Worm (Caenorhabditis elegans) whole organism, L3 larva: Measurements from ENCODE around the gene F25H9.6.
A peak's percentile ranks its signal among the peaks of the same experiment; 100 is the strongest.

Source experiments
- R02D3.7 ChIP-seq: fragments of 150-350 bp; optimal IDR thresholded peaks from 2 replicates; lab custom pipeline; 2014; ENCODE audit warnings: missing biosample characterization, missing genetic modification characterization
- ZK546.5 ChIP-seq: sonication (generic microtip); optimal IDR thresholded peaks from 2 replicates; lab custom pipeline; 2017; ENCODE audit warnings: missing biosample characterization, missing genetic modification characterization
- aly-2 ChIP-seq: fragments of 150-350 bp; optimal IDR thresholded peaks from 2 replicates; lab custom pipeline; 2014; ENCODE audit warnings: missing biosample characterization, missing genetic modification characterization
- ceh-16 ChIP-seq: sonication (generic microtip); optimal IDR thresholded peaks from 2 replicates; lab custom pipeline; 2017; ENCODE audit warnings: missing biosample characterization, missing genetic modification characterization
- ceh-28 ChIP-seq: fragments of 150-350 bp; optimal IDR thresholded peaks from 2 replicates; lab custom pipeline; 2014; ENCODE audit warnings: missing biosample characterization, missing genetic modification reagents, missing genetic modification characterization
- ceh-82 ChIP-seq: fragments of 150-350 bp; optimal IDR thresholded peaks from 2 replicates; lab custom pipeline; 2014; ENCODE audit warnings: missing biosample characterization, missing genetic modification characterization
- egl-5 ChIP-seq: fragments of 150-350 bp; optimal IDR thresholded peaks from 2 replicates; lab custom pipeline; 2017; ENCODE audit warnings: missing biosample characterization, missing genetic modification reagents, missing genetic modification characterization, inconsistent platforms
- elt-2 ChIP-seq: sonication (generic microtip); optimal IDR thresholded peaks from 2 replicates; lab custom pipeline; 2016; ENCODE audit warnings: missing genetic modification reagents, mild to moderate bottlenecking, missing genetic modification characterization, missing compliant biosample characterization
- elt-3 ChIP-seq, 3 experiments: fragments of 150-350 bp in 1 of 3; sonication (generic microtip) in 2 of 3; optimal IDR thresholded peaks; 2 replicates in 2 of 3; 4 replicates in 1 of 3; lab custom pipeline; 2014 to 2017; ENCODE audit warnings: missing biosample characterization in 3 of 3, missing genetic modification characterization in 3 of 3
- eor-1 ChIP-seq, 2 experiments: fragments of 150-350 bp; optimal IDR thresholded peaks; 2 replicates each; lab custom pipeline; 2014 to 2018; ENCODE audit warnings: missing biosample characterization in 2 of 2, missing genetic modification characterization in 2 of 2
- fkh-10 ChIP-seq: sonication (generic microtip); optimal IDR thresholded peaks from 2 replicates; lab custom pipeline; 2017; ENCODE audit warnings: missing biosample characterization, missing genetic modification reagents, missing genetic modification characterization
- fkh-2 ChIP-seq: fragments of 150-350 bp; optimal IDR thresholded peaks from 2 replicates; lab custom pipeline; 2014; ENCODE audit warnings: missing biosample characterization, missing genetic modification reagents, missing genetic modification characterization
- hmg-11 ChIP-seq: sonication (generic microtip); optimal IDR thresholded peaks from 2 replicates; lab custom pipeline; 2016; ENCODE audit warnings: missing genetic modification characterization, missing compliant biosample characterization
- jun-1 ChIP-seq: fragments of 150-350 bp; optimal IDR thresholded peaks from 2 replicates; lab custom pipeline; 2014; ENCODE audit warnings: missing biosample characterization, missing genetic modification reagents, missing genetic modification characterization
- lin-15B ChIP-seq: fragments of 150-350 bp; optimal IDR thresholded peaks from 2 replicates; lab custom pipeline; 2014; ENCODE audit warnings: missing biosample characterization, missing genetic modification characterization
- lin-39 ChIP-seq: fragments of 150-350 bp; optimal IDR thresholded peaks from 2 replicates; lab custom pipeline; 2018; ENCODE audit warnings: missing biosample characterization, missing genetic modification reagents, missing genetic modification characterization
- lsy-12 ChIP-seq: sonication (generic microtip); optimal IDR thresholded peaks from 2 replicates; lab custom pipeline; 2016; ENCODE audit warnings: mild to moderate bottlenecking, missing genetic modification characterization, missing compliant biosample characterization
- nfya-1 ChIP-seq: sonication (generic microtip); optimal IDR thresholded peaks from 2 replicates; lab custom pipeline; 2017; ENCODE audit warnings: missing genetic modification characterization, mild to moderate bottlenecking, missing compliant biosample characterization, antibody characterized with exemption, moderate library complexity; ENCODE audit not compliant: insufficient read depth
- nhr-11 ChIP-seq: fragments of 150-350 bp; optimal IDR thresholded peaks from 2 replicates; lab custom pipeline; 2014; ENCODE audit warnings: missing biosample characterization, missing genetic modification characterization
- nhr-43 ChIP-seq: sonication (generic microtip); optimal IDR thresholded peaks from 2 replicates; lab custom pipeline; 2016; ENCODE audit warnings: mild to moderate bottlenecking, missing genetic modification characterization, missing compliant biosample characterization; ENCODE audit not compliant: poor library complexity, severe bottlenecking
- nhr-67 ChIP-seq: fragments of 150-350 bp; optimal IDR thresholded peaks from 2 replicates; lab custom pipeline; 2014; ENCODE audit warnings: missing biosample characterization, missing genetic modification characterization
- nhr-76 ChIP-seq: fragments of 150-350 bp; sonication (generic microtip); optimal IDR thresholded peaks from 5 replicates; lab custom pipeline; 2014; ENCODE audit warnings: missing biosample characterization, missing genetic modification characterization
- nhr-77 ChIP-seq: fragments of 150-350 bp; optimal IDR thresholded peaks from 2 replicates; lab custom pipeline; 2014; ENCODE audit warnings: missing biosample characterization, missing genetic modification characterization
- pha-4 ChIP-seq: fragments of 150-350 bp; optimal IDR thresholded peaks from 2 replicates; lab custom pipeline; 2014; ENCODE audit warnings: missing biosample characterization, missing genetic modification reagents, missing genetic modification characterization
- pqm-1 ChIP-seq: fragments of 150-350 bp; optimal IDR thresholded peaks from 2 replicates; lab custom pipeline; 2017; ENCODE audit warnings: missing biosample characterization, missing genetic modification characterization, inconsistent platforms
- sea-2 ChIP-seq: fragments of 150-350 bp; sonication (generic microtip); optimal IDR thresholded peaks from 4 replicates; lab custom pipeline; 2014; ENCODE audit warnings: missing biosample characterization, missing genetic modification reagents, missing genetic modification characterization
- skn-1 ChIP-seq: fragments of 150-350 bp; optimal IDR thresholded peaks from 2 replicates; lab custom pipeline; 2014; ENCODE audit warnings: missing biosample characterization, missing genetic modification characterization
- tbx-2 ChIP-seq: sonication (generic microtip); optimal IDR thresholded peaks from 2 replicates; lab custom pipeline; 2016; ENCODE audit warnings: mild to moderate bottlenecking, missing genetic modification characterization, missing compliant biosample characterization
- unc-62 ChIP-seq: fragments of 150-350 bp; sonication (generic microtip); optimal IDR thresholded peaks from 4 replicates; lab custom pipeline; 2014; ENCODE audit warnings: missing biosample characterization, missing genetic modification reagents, missing genetic modification characterization
- ztf-4 ChIP-seq: fragments of 150-350 bp; optimal IDR thresholded peaks from 2 replicates; lab custom pipeline; 2014; ENCODE audit warnings: missing biosample characterization, missing genetic modification characterization

F25H9.6 gene

DNA sequence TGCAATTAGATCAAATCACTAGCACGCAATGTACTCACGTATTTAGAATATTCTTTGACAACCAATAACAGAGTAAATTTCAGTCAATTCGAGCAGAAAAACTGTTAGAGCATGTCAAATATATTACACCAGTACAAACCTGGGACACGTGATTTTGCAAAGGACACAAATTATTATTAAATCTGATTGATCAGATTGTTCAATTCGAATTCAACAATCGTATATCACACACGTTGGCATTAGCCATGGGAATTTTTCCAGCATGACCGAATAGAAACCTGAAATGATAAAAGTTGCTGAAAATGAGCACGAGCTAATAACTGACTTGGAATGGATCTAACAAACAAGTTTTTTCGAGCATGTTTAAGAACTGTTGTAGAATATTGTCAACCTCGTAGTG lies 45.1 kb downstream of the F25H9.6 start, which contains the start of gene srv-9:
Gene srv-9 (minus strand): TSS at position 101 of the 400 bp plus-strand sequence.
- TF ChIP-seq ztf-4, result no peak
- TF ChIP-seq R02D3.7 (tag; lab: Kevin White, UChicago), result no peak
- TF ChIP-seq, all 47 proteins: peak for 0

DNA sequence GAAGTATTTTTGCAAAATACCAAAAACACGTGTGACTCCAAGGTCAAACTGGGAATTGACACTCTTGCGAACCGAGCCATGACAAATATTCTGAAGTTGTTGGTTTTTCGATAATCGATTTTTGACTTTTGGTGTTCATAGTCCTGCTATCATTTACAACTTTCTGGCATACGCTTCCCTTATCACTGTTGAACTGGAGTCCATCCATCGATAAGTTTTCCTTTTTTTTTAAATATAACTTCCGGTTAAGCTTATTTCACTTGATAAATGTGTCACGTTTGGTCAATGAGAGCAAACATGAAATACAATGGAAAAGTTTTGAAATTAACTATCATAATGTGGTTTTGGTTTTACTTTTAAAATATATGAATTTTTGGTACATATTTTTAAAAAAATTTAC lies 46.5 kb downstream of the F25H9.6 start:
- TF ChIP-seq skn-1 (tag; lab: Kevin White, UChicago) (no peak), elt-3 (tag; optimal IDR thresholded peaks at IDR 0.05; lab: Kevin White, UChicago) (no peak), jun-1 (tag; lab: Kevin White, UChicago) (peak; percentile 18), elt-2 (tag; lab: Kevin White, UChicago) (peak; percentile 91), nhr-76 (tag; lab: Kevin White, UChicago) (no peak), ceh-28 (tag; lab: Kevin White, UChicago) (no peak), lin-39 (tag; lab: Kevin White, UChicago) (no peak), nhr-77 (tag; lab: Kevin White, UChicago) (no peak), pqm-1 (tag; lab: Kevin White, UChicago) (peak; percentile 96), sea-2 (GFP tag; lab: Kevin White, UChicago) (no peak), ceh-16 (tag; lab: Kevin White, UChicago) (no peak)
- TF ChIP-seq, all 47 proteins: peak for 3

DNA sequence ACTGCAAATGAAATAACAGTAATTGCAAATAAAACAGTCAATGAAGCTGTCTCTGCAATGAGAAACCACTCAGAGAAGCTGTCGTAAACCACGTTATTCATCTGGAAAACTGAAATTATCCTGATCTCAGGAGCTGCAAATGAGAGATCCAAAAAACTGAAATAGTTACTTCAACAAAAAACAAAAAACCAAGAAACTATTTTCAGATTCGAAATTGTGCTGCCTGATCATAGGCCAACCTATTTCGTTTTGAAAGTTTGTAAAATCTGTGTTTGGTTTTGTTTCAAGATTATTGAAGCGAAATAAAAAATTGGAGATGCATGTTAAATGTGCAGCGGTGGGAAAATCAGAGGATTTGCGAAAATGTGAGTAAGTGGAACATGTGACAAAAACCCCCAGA lies 47.5 kb downstream of the F25H9.6 start, which contains the start of gene srv-8:
Gene srv-8 (minus strand): TSS at position 101 of the 400 bp plus-strand sequence.
- TF ChIP-seq nhr-77 (tag; lab: Kevin White, UChicago), result no peak
- TF ChIP-seq jun-1 (tag; lab: Kevin White, UChicago), result no peak
- TF ChIP-seq egl-5 (tag; lab: Kevin White, UChicago), result no peak
- TF ChIP-seq nhr-11 (tag; lab: Kevin White, UChicago), result no peak
- no peak for TF ChIP-seq elt-2 (tag; lab: Kevin White, UChicago)
- no peak for TF ChIP-seq unc-62
- TF ChIP-seq fkh-2 (tag; lab: Kevin White, UChicago), result no peak
- TF ChIP-seq skn-1 (tag; lab: Kevin White, UChicago), result no peak
- no peak for TF ChIP-seq ZK546.5
- TF ChIP-seq ceh-28 (tag; lab: Kevin White, UChicago), result no peak
- no peak for TF ChIP-seq fkh-10 (GFP tag; lab: Kevin White, UChicago)
- no peak for TF ChIP-seq tbx-2 (tag; lab: Kevin White, UChicago)
- TF ChIP-seq hmg-11 (tag; lab: Kevin White, UChicago), result no peak
- no peak for TF ChIP-seq elt-3 (tag; optimal IDR thresholded peaks at IDR 0.05; lab: Kevin White, UChicago)
- no peak for TF ChIP-seq nhr-67
- TF ChIP-seq lin-15B, result no peak

DNA sequence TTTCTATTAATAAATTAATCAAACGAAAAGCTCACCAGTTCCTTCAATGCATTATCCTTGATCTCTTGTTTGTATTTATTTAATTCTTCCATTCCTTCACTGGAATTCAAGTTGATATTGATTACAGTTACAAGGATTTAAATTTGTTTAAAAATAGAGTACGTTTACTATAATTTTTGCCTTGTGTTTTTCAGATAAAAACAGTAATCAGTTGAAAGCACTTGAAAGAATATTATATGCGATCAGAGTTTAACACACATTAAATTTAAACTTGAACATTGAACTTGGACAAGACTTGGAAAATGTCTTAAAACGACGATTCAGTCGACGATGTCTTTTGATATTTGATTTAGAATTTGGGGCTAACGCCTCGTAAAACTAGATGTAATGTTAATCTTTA lies 50.6 kb downstream of the F25H9.6 start, which contains the start of gene F53F1.6:
Gene F53F1.6 (minus strand): TSS at position 101 of the 400 bp plus-strand sequence.
- no peak for TF ChIP-seq fkh-10 (GFP tag; lab: Kevin White, UChicago)
- TF ChIP-seq lin-39 (tag; lab: Kevin White, UChicago), result no peak
- TF ChIP-seq eor-1 (tag; optimal IDR thresholded peaks at IDR 0.05; lab: Kevin White, UChicago), result no peak
- TF ChIP-seq nfya-1 (tag; lab: Kevin White, UChicago), result no peak
- TF ChIP-seq lsy-12 (tag; lab: Kevin White, UChicago), result no peak
- no peak for TF ChIP-seq pha-4 (tag; lab: Kevin White, UChicago)
- TF ChIP-seq nhr-67, result no peak
- TF ChIP-seq ceh-82 (tag; lab: Kevin White, UChicago), result no peak
- TF ChIP-seq nhr-43 (tag; lab: Kevin White, UChicago), result no peak
- TF ChIP-seq aly-2 (tag; lab: Kevin White, UChicago), result no peak
- no peak for TF ChIP-seq ceh-28 (tag; lab: Kevin White, UChicago)
